Worm (Caenorhabditis elegans): ENCODE results near the gene set-24.

The set-24 gene

DNA sequence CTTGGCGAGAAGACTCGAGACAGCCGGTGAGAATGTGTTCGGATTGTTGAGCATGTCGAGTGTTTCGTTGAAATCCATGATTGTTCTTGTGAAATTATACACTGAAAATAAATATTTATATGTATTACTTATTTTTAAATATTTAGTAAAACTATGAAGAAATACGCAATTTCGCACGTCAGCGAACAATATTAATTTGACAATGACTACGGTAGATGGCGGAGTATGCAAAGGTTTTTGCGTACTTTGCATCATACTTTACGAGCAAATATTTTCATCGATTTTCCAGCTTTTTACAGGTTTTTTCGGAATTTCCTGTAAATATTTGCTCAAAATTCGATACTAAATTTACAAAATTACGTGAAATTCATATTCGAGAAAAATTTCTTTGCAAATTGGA is at the start of gene set-24:
set-24 (minus strand) TSS at position 101 of the 400 bp plus-strand sequence.
- TF ChIP-seq tbx-2 (tag; optimal IDR thresholded peaks at IDR 0.05) (no peak), lin-15B (tag; optimal IDR thresholded peaks at IDR 0.05) (no peak), mml-1 (tag; optimal IDR thresholded peaks at IDR 0.05) (no peak), aly-2 (tag; optimal IDR thresholded peaks at IDR 0.05) (no peak), fos-1 (tag; optimal IDR thresholded peaks at IDR 0.05) (no peak), eor-1 (tag; optimal IDR thresholded peaks at IDR 0.05) (no peak), fkh-10 (GFP tag; optimal IDR thresholded peaks at IDR 0.05) (no peak), lsy-12 (tag; optimal IDR thresholded peaks at IDR 0.05) (no peak), nhr-77 (tag; optimal IDR thresholded peaks at IDR 0.05) (no peak), nhr-67 (tag; optimal IDR thresholded peaks at IDR 0.05) (no peak), unc-39 (tag; optimal IDR thresholded peaks at IDR 0.05) (no peak), nhr-28 (tag; optimal IDR thresholded peaks at IDR 0.05) (no peak), elt-1 (tag; optimal IDR thresholded peaks at IDR 0.05) (no peak), ceh-16 (tag; optimal IDR thresholded peaks at IDR 0.05) (no peak), nhr-11 (tag; optimal IDR thresholded peaks at IDR 0.05) (no peak), hmg-11 (tag; optimal IDR thresholded peaks at IDR 0.05) (no peak), daf-12 (tag; optimal IDR thresholded peaks at IDR 0.05) (no peak), ceh-82 (tag; optimal IDR thresholded peaks at IDR 0.05) (no peak), ama-1 (optimal IDR thresholded peaks at IDR 0.05) (no peak), egl-5 (tag; optimal IDR thresholded peaks at IDR 0.05) (no peak)

DNA sequence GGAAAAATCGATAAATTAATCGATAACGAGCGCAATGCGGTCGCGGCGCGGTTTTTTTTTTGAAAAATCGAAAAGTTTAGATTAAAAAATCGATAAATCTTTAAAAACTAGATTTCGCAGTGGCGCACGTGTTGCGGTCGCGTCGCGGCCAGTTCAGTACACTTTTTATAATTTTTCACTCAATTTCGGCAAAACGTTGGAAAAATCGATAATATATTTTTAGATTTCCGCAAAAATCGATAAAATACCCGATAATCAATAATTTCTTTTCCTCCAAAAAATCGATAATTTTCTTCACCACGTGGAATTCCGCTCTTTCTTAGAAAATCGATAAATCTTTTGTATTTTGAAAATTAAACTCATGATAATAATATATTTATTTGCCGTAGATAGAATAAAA is 45.8 kb upstream of the set-24 start:
- TF ChIP-seq lin-15B (tag; optimal IDR thresholded peaks at IDR 0.05) (no peak), jun-1 (tag; optimal IDR thresholded peaks at IDR 0.05) (no peak), nhr-12 (tag; optimal IDR thresholded peaks at IDR 0.05) (no peak), ceh-28 (tag; optimal IDR thresholded peaks at IDR 0.05) (peak; percentile 94), unc-62 (GFP tag; optimal IDR thresholded peaks at IDR 0.05) (no peak)

DNA sequence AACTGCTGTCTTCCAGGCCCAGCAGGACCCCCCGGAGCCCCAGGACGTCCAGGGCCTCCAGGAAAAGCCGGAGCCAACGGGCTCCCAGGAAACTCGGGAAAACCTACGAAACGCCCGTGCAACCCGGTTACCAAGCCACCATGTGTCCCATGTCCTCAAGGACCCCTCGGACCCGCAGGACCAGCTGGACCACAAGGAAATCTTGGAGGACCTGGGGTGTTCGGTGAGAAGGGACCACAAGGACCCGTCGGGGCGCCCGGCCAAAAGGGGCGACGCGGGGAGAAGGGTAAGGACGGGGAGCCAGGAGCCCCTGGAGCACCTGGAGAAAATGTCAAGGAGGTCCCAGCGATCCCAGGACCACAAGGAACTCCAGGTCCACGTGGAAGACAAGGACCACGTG is 44.6 kb upstream of the set-24 start:
- no peak for TF ChIP-seq zag-1 (tag; optimal IDR thresholded peaks at IDR 0.05)
- TF ChIP-seq ama-1 (optimal IDR thresholded peaks at IDR 0.05) = no peak
- no peak for TF ChIP-seq elt-1 (tag; optimal IDR thresholded peaks at IDR 0.05)
- no peak for TF ChIP-seq skn-1 (tag; optimal IDR thresholded peaks at IDR 0.05)
- no peak for TF ChIP-seq eor-1 (tag; optimal IDR thresholded peaks at IDR 0.05)
- TF ChIP-seq hmg-11 (tag; optimal IDR thresholded peaks at IDR 0.05) = no peak
- TF ChIP-seq nhr-76 (tag; optimal IDR thresholded peaks at IDR 0.05) = no peak
- no peak for TF ChIP-seq fkh-2 (tag; optimal IDR thresholded peaks at IDR 0.05)
- no peak for TF ChIP-seq sea-2 (GFP tag; optimal IDR thresholded peaks at IDR 0.05)
- TF ChIP-seq mdl-1 (tag; optimal IDR thresholded peaks at IDR 0.05) = no peak
- TF ChIP-seq lsy-12 (tag; optimal IDR thresholded peaks at IDR 0.05) = no peak
- TF ChIP-seq ceh-16 (tag; optimal IDR thresholded peaks at IDR 0.05) = no peak
- TF ChIP-seq nhr-25 (tag; optimal IDR thresholded peaks at IDR 0.05) = no peak

DNA sequence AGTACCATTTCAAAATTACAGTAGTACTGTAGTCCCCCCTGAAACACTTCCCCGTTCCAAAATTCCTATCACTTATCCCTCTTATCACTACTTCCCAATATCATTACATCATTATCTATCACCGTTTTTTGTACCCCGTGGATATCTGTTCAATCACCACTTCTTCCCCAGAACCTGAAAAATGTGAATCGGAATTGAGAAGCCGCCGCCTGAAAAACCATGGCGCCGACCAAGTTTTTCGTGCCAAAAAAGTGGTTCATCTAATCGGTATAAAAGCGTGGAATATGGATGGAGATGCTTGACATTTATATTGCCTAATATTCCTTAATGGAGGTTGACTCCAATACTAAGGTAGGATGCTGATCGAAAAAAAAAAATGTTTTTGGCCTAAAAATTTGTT is 41.5 kb upstream of the set-24 start, which contains the start of gene rol-1:
rol-1 (plus strand) TSS at position 301 of the 400 bp plus-strand sequence.
- TF ChIP-seq R02D3.7 (tag; optimal IDR thresholded peaks at IDR 0.05) (no peak), nhr-77 (tag; optimal IDR thresholded peaks at IDR 0.05) (no peak), lsy-12 (tag; optimal IDR thresholded peaks at IDR 0.05) (no peak), nhr-11 (tag; optimal IDR thresholded peaks at IDR 0.05) (no peak), nhr-67 (tag; optimal IDR thresholded peaks at IDR 0.05) (no peak), lin-39 (tag; optimal IDR thresholded peaks at IDR 0.05) (no peak), unc-62 (GFP tag; optimal IDR thresholded peaks at IDR 0.05) (no peak), ztf-4 (tag; optimal IDR thresholded peaks at IDR 0.05) (no peak), ceh-82 (tag; optimal IDR thresholded peaks at IDR 0.05) (no peak), skn-1 (tag; optimal IDR thresholded peaks at IDR 0.05) (no peak), ceh-28 (tag; optimal IDR thresholded peaks at IDR 0.05) (no peak), elt-2 (tag; optimal IDR thresholded peaks at IDR 0.05) (no peak), nhr-43 (tag; optimal IDR thresholded peaks at IDR 0.05; ENCODE audit: poor library complexity, severe bottlenecking) (no peak), nfya-1 (tag; optimal IDR thresholded peaks at IDR 0.05; ENCODE audit: insufficient read depth) (no peak), mml-1 (tag; optimal IDR thresholded peaks at IDR 0.05) (no peak), nhr-23 (tag; optimal IDR thresholded peaks at IDR 0.05) (no peak), lin-15B (tag; optimal IDR thresholded peaks at IDR 0.05) (no peak), eor-1 (tag; optimal IDR thresholded peaks at IDR 0.05) (no peak), hmg-11 (tag; optimal IDR thresholded peaks at IDR 0.05) (no peak)

All from whole organism, L3 larva.